Worm (Caenorhabditis elegans) whole organism, L2 larva: ENCODE results near the gene C27A2.12.

Experiments
- R02D3.7 ChIP-seq: fragments of 150-350 bp; optimal IDR thresholded peaks from 2 replicates; lab custom pipeline; 2014; ENCODE audit warnings: missing biosample characterization, missing genetic modification characterization
- Y55F3AM.14 ChIP-seq: fragments of 200-800 bp; sonication (Bioruptor generic); optimal IDR thresholded peaks from 2 replicates; lab custom pipeline; 2018; ENCODE audit warnings: mild to moderate bottlenecking, missing genetic modification characterization, missing compliant biosample characterization
- ZK546.5 ChIP-seq: sonication (generic microtip); optimal IDR thresholded peaks from 2 replicates; lab custom pipeline; 2017; ENCODE audit warnings: missing biosample characterization, missing genetic modification characterization
- ama-1 ChIP-seq: fragments of 150-350 bp; optimal IDR thresholded peaks from 2 replicates; lab custom pipeline; 2018; ENCODE audit warnings: inconsistent platforms
- blmp-1 ChIP-seq: sonication (generic microtip); optimal IDR thresholded peaks from 2 replicates; lab custom pipeline; 2017; ENCODE audit warnings: missing genetic modification characterization, mild to moderate bottlenecking, missing compliant biosample characterization, antibody characterized with exemption, moderate library complexity; ENCODE audit not compliant: insufficient read depth
- ceh-16 ChIP-seq: fragments of 150-350 bp; optimal IDR thresholded peaks from 2 replicates; lab custom pipeline; 2014; ENCODE audit warnings: missing biosample characterization, missing genetic modification characterization
- ceh-82 ChIP-seq: fragments of 150-350 bp; optimal IDR thresholded peaks from 2 replicates; lab custom pipeline; 2014; ENCODE audit warnings: missing biosample characterization, missing genetic modification characterization
- egl-27 ChIP-seq: sonication (generic microtip); optimal IDR thresholded peaks from 3 replicates; lab custom pipeline; 2017; ENCODE audit warnings: missing biosample characterization, missing genetic modification reagents, missing genetic modification characterization
- elt-3 ChIP-seq: sonication (generic microtip); optimal IDR thresholded peaks from 2 replicates; lab custom pipeline; 2017; ENCODE audit warnings: missing biosample characterization, missing genetic modification characterization
- fos-1 ChIP-seq: fragments of 150-350 bp; optimal IDR thresholded peaks from 2 replicates; lab custom pipeline; 2014; ENCODE audit warnings: missing biosample characterization, missing genetic modification characterization
- gmeb-1 ChIP-seq: fragments of 150-350 bp; optimal IDR thresholded peaks from 2 replicates; lab custom pipeline; 2014; ENCODE audit warnings: missing biosample characterization, missing genetic modification characterization
- lin-11 ChIP-seq: fragments of 150-350 bp; sonication (generic microtip); optimal IDR thresholded peaks from 2 replicates; lab custom pipeline; 2014; ENCODE audit warnings: missing biosample characterization, missing genetic modification characterization, inconsistent platforms, mixed read lengths
- lin-13 ChIP-seq: fragments of 150-350 bp; optimal IDR thresholded peaks from 2 replicates; lab custom pipeline; 2014; ENCODE audit warnings: missing biosample characterization, missing genetic modification reagents, missing genetic modification characterization
- lin-39 ChIP-seq: fragments of 150-350 bp; optimal IDR thresholded peaks from 2 replicates; lab custom pipeline; 2014; ENCODE audit warnings: missing biosample characterization, missing genetic modification reagents, missing genetic modification characterization
- lsy-2 ChIP-seq, 2 experiments: fragments of 150-350 bp in 1 of 2; sonication (generic microtip) in 1 of 2; optimal IDR thresholded peaks; 2 replicates each; lab custom pipeline; 2014 to 2017; ENCODE audit warnings: missing biosample characterization in 2 of 2, missing genetic modification characterization in 2 of 2
- mab-5 ChIP-seq: fragments of 150-350 bp; optimal IDR thresholded peaks from 2 replicates; lab custom pipeline; 2014; ENCODE audit warnings: missing biosample characterization, missing genetic modification characterization
- mbf-1 ChIP-seq: sonication (generic microtip); optimal IDR thresholded peaks from 2 replicates; lab custom pipeline; 2017; ENCODE audit warnings: missing biosample characterization, missing genetic modification characterization
- mdl-1 ChIP-seq, 2 experiments: fragments of 150-350 bp in 1 of 2; sonication (generic microtip) in 1 of 2; optimal IDR thresholded peaks; 2 replicates each; lab custom pipeline; 2017; ENCODE audit warnings: missing biosample characterization in 2 of 2, missing genetic modification characterization in 2 of 2
- nhr-10 ChIP-seq: sonication (generic microtip); optimal IDR thresholded peaks from 2 replicates; lab custom pipeline; 2017; ENCODE audit warnings: missing biosample characterization, missing genetic modification characterization
- nhr-11 ChIP-seq: fragments of 150-350 bp; optimal IDR thresholded peaks from 2 replicates; lab custom pipeline; 2014; ENCODE audit warnings: missing biosample characterization, missing genetic modification characterization
- nhr-12 ChIP-seq: fragments of 150-350 bp; optimal IDR thresholded peaks from 2 replicates; lab custom pipeline; 2014; ENCODE audit warnings: missing biosample characterization, missing genetic modification characterization
- nhr-129 ChIP-seq: fragments of 150-350 bp; optimal IDR thresholded peaks from 2 replicates; lab custom pipeline; 2014; ENCODE audit warnings: missing biosample characterization, missing genetic modification characterization
- nhr-21 ChIP-seq: fragments of 150-350 bp; optimal IDR thresholded peaks from 2 replicates; lab custom pipeline; 2014; ENCODE audit warnings: missing biosample characterization, missing genetic modification characterization
- nhr-23 ChIP-seq: fragments of 150-350 bp; optimal IDR thresholded peaks from 2 replicates; lab custom pipeline; 2014; ENCODE audit warnings: missing biosample characterization, missing genetic modification reagents, missing genetic modification characterization
- nhr-237 ChIP-seq: fragments of 150-350 bp; optimal IDR thresholded peaks from 2 replicates; lab custom pipeline; 2014; ENCODE audit warnings: missing biosample characterization, missing genetic modification characterization
- nhr-25 ChIP-seq: fragments of 150-350 bp; sonication (generic microtip); optimal IDR thresholded peaks from 3 replicates; lab custom pipeline; 2014; ENCODE audit warnings: missing biosample characterization, missing genetic modification characterization
- nhr-6 ChIP-seq: fragments of 150-350 bp; optimal IDR thresholded peaks from 2 replicates; lab custom pipeline; 2014; ENCODE audit warnings: missing biosample characterization, missing genetic modification characterization
- nhr-77 ChIP-seq: fragments of 150-350 bp; optimal IDR thresholded peaks from 2 replicates; lab custom pipeline; 2014; ENCODE audit warnings: missing biosample characterization, missing genetic modification characterization
- peb-1 ChIP-seq: fragments of 150-350 bp; optimal IDR thresholded peaks from 2 replicates; lab custom pipeline; 2014; ENCODE audit warnings: missing biosample characterization, missing genetic modification characterization
- sma-3 ChIP-seq: sonication (generic microtip); optimal IDR thresholded peaks from 2 replicates; lab custom pipeline; 2016; ENCODE audit warnings: missing genetic modification reagents, missing genetic modification characterization, missing compliant biosample characterization
- sma-9 ChIP-seq, 2 experiments: fragments of 150-350 bp in 1 of 2; sonication (generic microtip) in 1 of 2; optimal IDR thresholded peaks; 2 replicates each; lab custom pipeline; 2014 to 2016; ENCODE audit warnings: missing genetic modification characterization in 2 of 2, mild to moderate bottlenecking in 1 of 2, missing biosample characterization in 1 of 2, missing compliant biosample characterization in 1 of 2, missing genetic modification reagents in 1 of 2, moderate library complexity in 1 of 2
- snpc-4 ChIP-seq: fragments of 150-350 bp; optimal IDR thresholded peaks from 2 replicates; lab custom pipeline; 2014; ENCODE audit warnings: missing biosample characterization, missing genetic modification characterization
- unc-39 ChIP-seq: fragments of 150-350 bp; optimal IDR thresholded peaks from 2 replicates; lab custom pipeline; 2014; ENCODE audit warnings: missing biosample characterization, missing genetic modification characterization
- unc-55 ChIP-seq: fragments of 150-350 bp; sonication (generic microtip); optimal IDR thresholded peaks from 3 replicates; lab custom pipeline; 2014; ENCODE audit warnings: missing biosample characterization, missing genetic modification reagents, missing genetic modification characterization
- unc-62 ChIP-seq: fragments of 150-350 bp; optimal IDR thresholded peaks from 2 replicates; lab custom pipeline; 2014; ENCODE audit warnings: missing biosample characterization, missing genetic modification reagents, missing genetic modification characterization
- zag-1 ChIP-seq: fragments of 150-350 bp; optimal IDR thresholded peaks from 2 replicates; lab custom pipeline; 2014; ENCODE audit warnings: missing biosample characterization, missing genetic modification characterization
- ztf-1 ChIP-seq: fragments of 200-800 bp; sonication (Bioruptor generic); conservative IDR thresholded peaks from 2 replicates; pipeline ENCODE4 v1.3.6; 2022; ENCODE audit warnings: missing genetic modification characterization, missing compliant biosample characterization
- ztf-4 ChIP-seq: fragments of 150-350 bp; optimal IDR thresholded peaks from 2 replicates; lab custom pipeline; 2014; ENCODE audit warnings: missing biosample characterization, missing genetic modification characterization

C27A2.12 gene

ce11 chrII:5032669-5033068 lies 25.3 kb downstream of the C27A2.12 start (continued):
- TF ChIP-seq nhr-11 (tag; lab: Kevin White, UChicago), result no peak
- TF ChIP-seq snpc-4 (tag; lab: Kevin White, UChicago), result peak; percentile 7
- TF ChIP-seq blmp-1 (tag; lab: Kevin White, UChicago), result no peak
- TF ChIP-seq lin-39, result no peak
- TF ChIP-seq nhr-12 (tag; lab: Kevin White, UChicago), result no peak
- no peak for TF ChIP-seq zag-1 (tag; lab: Kevin White, UChicago)
- TF ChIP-seq mbf-1 (tag; lab: Kevin White, UChicago), result no peak
- TF ChIP-seq nhr-129 (tag; lab: Kevin White, UChicago), result peak; percentile 81
- TF ChIP-seq lin-11, result peak; percentile 11
- TF ChIP-seq fos-1, result peak; percentile 59
- TF ChIP-seq peb-1 (tag; lab: Kevin White, UChicago), result no peak
- TF ChIP-seq nhr-77, result no peak
- TF ChIP-seq mdl-1 (tag; optimal IDR thresholded peaks at IDR 0.05; lab: Kevin White, UChicago), result peak in 1 of 2 experiments; percentile 10
- no peak for TF ChIP-seq nhr-6 (tag; lab: Kevin White, UChicago)
- peak; percentile 55 for TF ChIP-seq unc-55 (GFP tag; lab: Kevin White, UChicago)
- TF ChIP-seq nhr-25 (tag; lab: Kevin White, UChicago), result peak; percentile 1
- peak; percentile 32 to 59 for TF ChIP-seq lsy-2 (tag; optimal IDR thresholded peaks at IDR 0.05; lab: Kevin White, UChicago)
- TF ChIP-seq lin-13 (GFP tag; lab: Kevin White, UChicago), result peak; percentile 13
- no peak for TF ChIP-seq R02D3.7 (tag; lab: Kevin White, UChicago)
- no peak for TF ChIP-seq ceh-82 (tag; lab: Kevin White, UChicago)
- peak; percentile 54 for TF ChIP-seq gmeb-1 (tag; lab: Kevin White, UChicago)
- no peak for TF ChIP-seq ztf-1 (GFP tag; lab: Robert Waterston, UW)
- TF ChIP-seq ceh-16 (tag; lab: Kevin White, UChicago), result peak; percentile 13
- TF ChIP-seq nhr-23 (tag; lab: Kevin White, UChicago), result no peak

- TF ChIP-seq ceh-82 (tag; lab: Kevin White, UChicago), result no peak
- TF ChIP-seq mbf-1 (tag; lab: Kevin White, UChicago), result no peak
- no peak for TF ChIP-seq ztf-4 (tag; lab: Kevin White, UChicago)
- TF ChIP-seq nhr-23 (tag; lab: Kevin White, UChicago), result no peak
- TF ChIP-seq mab-5 (tag; lab: Kevin White, UChicago), result no peak
- no peak for TF ChIP-seq nhr-237
- no peak for TF ChIP-seq nhr-25 (tag; lab: Kevin White, UChicago)
- no peak for TF ChIP-seq elt-3
- TF ChIP-seq gmeb-1 (tag; lab: Kevin White, UChicago), result no peak
- no peak for TF ChIP-seq nhr-6 (tag; lab: Kevin White, UChicago)
- TF ChIP-seq lin-39, result no peak
- TF ChIP-seq ceh-16 (tag; lab: Kevin White, UChicago), result no peak
- no peak for TF ChIP-seq lin-11
- TF ChIP-seq blmp-1 (tag; lab: Kevin White, UChicago), result no peak
- TF ChIP-seq peb-1 (tag; lab: Kevin White, UChicago), result no peak
- no peak for TF ChIP-seq egl-27 (tag; lab: Kevin White, UChicago)
Observed at ce11 chrII:5031612-5032011, 26.3 kb downstream of the C27A2.12 start, which contains the start of gene wdr-83. Gene wdr-83 (minus strand): TSS chrII:5031712.

- TF ChIP-seq lin-39, result no peak
- no peak for TF ChIP-seq sma-9 (GFP tag; optimal IDR thresholded peaks at IDR 0.05; lab: Kevin White, UChicago)
- TF ChIP-seq sma-9 (tag; optimal IDR thresholded peaks at IDR 0.05; lab: Kevin White, UChicago), result no peak
- TF ChIP-seq ama-1 (lab: Kevin White, UChicago), result no peak
- TF ChIP-seq sma-3 (GFP tag; lab: Kevin White, UChicago), result no peak
- no peak for TF ChIP-seq blmp-1 (tag; lab: Kevin White, UChicago)
- TF ChIP-seq nhr-6 (tag; lab: Kevin White, UChicago), result no peak
- no peak for TF ChIP-seq lin-13 (GFP tag; lab: Kevin White, UChicago)
- TF ChIP-seq gmeb-1 (tag; lab: Kevin White, UChicago), result no peak
- TF ChIP-seq nhr-237, result no peak
- no peak for TF ChIP-seq nhr-21
- no peak for TF ChIP-seq nhr-12 (tag; lab: Kevin White, UChicago)
- no peak for TF ChIP-seq unc-62 (GFP tag; lab: Kevin White, UChicago)
- TF ChIP-seq nhr-129 (tag; lab: Kevin White, UChicago), result no peak
- no peak for TF ChIP-seq unc-39
- TF ChIP-seq Y55F3AM.14 (GFP tag; lab: Kevin White, UChicago), result no peak
- no peak for TF ChIP-seq mbf-1 (tag; lab: Kevin White, UChicago)
- TF ChIP-seq nhr-10 (tag; lab: Kevin White, UChicago), result no peak
- no peak for TF ChIP-seq ZK546.5 (tag; lab: Kevin White, UChicago)
Observed at ce11 chrII:5027952-5028351, 30.0 kb downstream of the C27A2.12 start.
